Worm (Caenorhabditis elegans) whole organism, late embryonic: ENCODE data around the gene C23H3.9.

Source experiments
- C08G9.2 ChIP-seq: sonication (generic microtip); optimal IDR thresholded peaks from 2 replicates; lab custom pipeline; 2016; ENCODE audit warnings: mild to moderate bottlenecking, missing genetic modification characterization, moderate library complexity, missing compliant biosample characterization
- F13H6.1 ChIP-seq: sonication (generic microtip); optimal IDR thresholded peaks from 2 replicates; lab custom pipeline; 2016; ENCODE audit warnings: missing genetic modification characterization, missing compliant biosample characterization
- K02D7.2 ChIP-seq: sonication (generic microtip); optimal IDR thresholded peaks from 2 replicates; lab custom pipeline; 2017; ENCODE audit warnings: mild to moderate bottlenecking, missing genetic modification characterization, missing compliant biosample characterization
- T23F11.4 ChIP-seq: fragments of 200-800 bp; sonication (Bioruptor generic); optimal IDR thresholded peaks from 2 replicates; lab custom pipeline; 2018; ENCODE audit warnings: mild to moderate bottlenecking, missing genetic modification characterization, missing compliant biosample characterization
- Y22D7AL.16 ChIP-seq: sonication (generic microtip); optimal IDR thresholded peaks from 2 replicates; lab custom pipeline; 2016; ENCODE audit warnings: missing genetic modification characterization, missing compliant biosample characterization
- ahr-1 ChIP-seq: sonication (generic microtip); optimal IDR thresholded peaks from 2 replicates; lab custom pipeline; 2016; ENCODE audit warnings: missing genetic modification characterization, missing compliant biosample characterization
- ceh-19 ChIP-seq: fragments of 200-800 bp; sonication (Bioruptor generic); optimal IDR thresholded peaks from 2 replicates; lab custom pipeline; 2018; ENCODE audit warnings: mild to moderate bottlenecking, missing genetic modification characterization, missing compliant biosample characterization
- ceh-2 ChIP-seq: sonication (generic microtip); optimal IDR thresholded peaks from 2 replicates; lab custom pipeline; 2016; ENCODE audit warnings: missing genotype, missing genetic modification characterization, missing compliant biosample characterization
- ceh-24 ChIP-seq: sonication (generic microtip); optimal IDR thresholded peaks from 2 replicates; lab custom pipeline; 2016; ENCODE audit warnings: mild to moderate bottlenecking, missing genetic modification characterization, missing compliant biosample characterization
- ceh-30 ChIP-seq: fragments of 150-350 bp; optimal IDR thresholded peaks from 2 replicates; lab custom pipeline; 2014; ENCODE audit warnings: missing biosample characterization, missing genetic modification characterization
- ceh-45 ChIP-seq: fragments of 200-800 bp; sonication (Bioruptor generic); IDR thresholded peaks from 2 replicates; pipeline ENCODE4 v1.3.6; 2022; ENCODE audit warnings: missing genetic modification reagents, missing genetic modification characterization, missing compliant biosample characterization
- ceh-48 ChIP-seq: sonication (generic microtip); optimal IDR thresholded peaks from 2 replicates; lab custom pipeline; 2016; ENCODE audit warnings: missing genetic modification characterization, inconsistent platforms, missing compliant biosample characterization
- ceh-6 ChIP-seq: fragments of 200-800 bp; sonication (Bioruptor generic); optimal IDR thresholded peaks from 2 replicates; lab custom pipeline; 2018; ENCODE audit warnings: mild to moderate bottlenecking, missing genetic modification characterization, missing compliant biosample characterization
- ceh-9 ChIP-seq: sonication (generic microtip); optimal IDR thresholded peaks from 2 replicates; lab custom pipeline; 2016; ENCODE audit warnings: mild to moderate bottlenecking, missing genetic modification characterization, inconsistent platforms, missing compliant biosample characterization
- dmd-4 ChIP-seq: sonication (generic microtip); optimal IDR thresholded peaks from 2 replicates; lab custom pipeline; 2016; ENCODE audit warnings: borderline replicate concordance, missing genetic modification characterization, missing compliant biosample characterization
- dve-1 ChIP-seq: sonication (generic microtip); optimal IDR thresholded peaks from 2 replicates; lab custom pipeline; 2017; ENCODE audit warnings: antibody characterized with exemption, mild to moderate bottlenecking, missing genetic modification characterization, missing compliant biosample characterization
- elt-2 ChIP-seq: sonication (generic microtip); optimal IDR thresholded peaks from 2 replicates; lab custom pipeline; 2016; ENCODE audit warnings: missing genetic modification reagents, missing genetic modification characterization, missing compliant biosample characterization
- elt-4 ChIP-seq: sonication (generic microtip); optimal IDR thresholded peaks from 2 replicates; lab custom pipeline; 2016; ENCODE audit warnings: missing genetic modification characterization, missing compliant biosample characterization
- fax-1 ChIP-seq: sonication (generic microtip); optimal IDR thresholded peaks from 2 replicates; lab custom pipeline; 2016; ENCODE audit warnings: missing genotype, missing genetic modification characterization, missing compliant biosample characterization
- gmeb-2 ChIP-seq: sonication (generic microtip); optimal IDR thresholded peaks from 2 replicates; lab custom pipeline; 2016; ENCODE audit warnings: missing genetic modification characterization, inconsistent platforms, missing compliant biosample characterization
- hlh-13 ChIP-seq: fragments of 200-800 bp; sonication (Bioruptor generic); optimal IDR thresholded peaks from 2 replicates; lab custom pipeline; 2018; ENCODE audit warnings: mild to moderate bottlenecking, missing genetic modification characterization, missing compliant biosample characterization
- hlh-15 ChIP-seq: sonication (generic microtip); optimal IDR thresholded peaks from 2 replicates; lab custom pipeline; 2016; ENCODE audit warnings: missing genetic modification characterization, missing compliant biosample characterization
- hlh-30 ChIP-seq: sonication (generic microtip); optimal IDR thresholded peaks from 2 replicates; lab custom pipeline; 2017; ENCODE audit warnings: antibody characterized with exemption, missing genetic modification characterization, missing compliant biosample characterization; ENCODE audit not compliant: insufficient read depth
- hlh-6 ChIP-seq: sonication (generic microtip); optimal IDR thresholded peaks from 2 replicates; lab custom pipeline; 2016; ENCODE audit warnings: missing genotype, missing genetic modification characterization, missing compliant biosample characterization
- hlh-8 ChIP-seq: sonication (generic microtip); optimal IDR thresholded peaks from 2 replicates; lab custom pipeline; 2016; ENCODE audit warnings: missing genotype, missing genetic modification characterization, missing compliant biosample characterization
- lim-6 ChIP-seq: sonication (generic microtip); optimal IDR thresholded peaks from 2 replicates; lab custom pipeline; 2016; ENCODE audit warnings: missing genetic modification characterization, missing compliant biosample characterization
- madf-2 ChIP-seq: sonication (generic microtip); optimal IDR thresholded peaks from 2 replicates; lab custom pipeline; 2017; ENCODE audit warnings: missing genetic modification characterization, missing compliant biosample characterization
- mec-3 ChIP-seq: sonication (generic microtip); optimal IDR thresholded peaks from 2 replicates; lab custom pipeline; 2016; ENCODE audit warnings: borderline replicate concordance, missing genetic modification characterization, missing compliant biosample characterization
- nfya-1 ChIP-seq: sonication (generic microtip); optimal IDR thresholded peaks from 2 replicates; lab custom pipeline; 2017; ENCODE audit warnings: missing genetic modification characterization, mild to moderate bottlenecking, missing compliant biosample characterization, antibody characterized with exemption, moderate library complexity
- nhr-232 ChIP-seq: sonication (generic microtip); optimal IDR thresholded peaks from 2 replicates; lab custom pipeline; 2016; ENCODE audit warnings: missing genetic modification characterization, missing compliant biosample characterization
- pag-3 ChIP-seq: sonication (generic microtip); optimal IDR thresholded peaks from 2 replicates; lab custom pipeline; 2016; ENCODE audit warnings: missing compliant biosample characterization, missing genetic modification characterization, borderline replicate concordance
- pat-9 ChIP-seq: fragments of 200-800 bp; sonication (Bioruptor generic); optimal IDR thresholded peaks from 2 replicates; lab custom pipeline; 2018; ENCODE audit warnings: mild to moderate bottlenecking, missing genetic modification characterization, moderate library complexity, missing compliant biosample characterization
- pax-1 ChIP-seq: fragments of 150-350 bp; optimal IDR thresholded peaks from 2 replicates; lab custom pipeline; 2014; ENCODE audit warnings: missing biosample characterization, missing genetic modification characterization
- pha-4 ChIP-seq: fragments of 150-350 bp; optimal IDR thresholded peaks from 2 replicates; lab custom pipeline; 2018; ENCODE audit warnings: missing biosample characterization, missing genetic modification reagents, missing genetic modification characterization
- pqm-1 ChIP-seq: sonication (generic microtip); optimal IDR thresholded peaks from 2 replicates; lab custom pipeline; 2016; ENCODE audit warnings: missing genetic modification characterization, missing compliant biosample characterization
- pros-1 ChIP-seq: fragments of 150-350 bp; optimal IDR thresholded peaks from 2 replicates; lab custom pipeline; 2014; ENCODE audit warnings: missing biosample characterization, missing genetic modification reagents, missing genetic modification characterization
- ref-2 ChIP-seq: sonication (generic microtip); optimal IDR thresholded peaks from 2 replicates; lab custom pipeline; 2016; ENCODE audit warnings: missing genetic modification characterization, missing compliant biosample characterization
- sox-2 ChIP-seq: fragments of 200-800 bp; sonication (Bioruptor generic); IDR thresholded peaks from 2 replicates; pipeline ENCODE4 v1.3.6; 2022; ENCODE audit warnings: missing genetic modification reagents, missing genetic modification characterization, missing compliant biosample characterization
- syd-9 ChIP-seq: sonication (generic microtip); optimal IDR thresholded peaks from 2 replicates; lab custom pipeline; 2016; ENCODE audit warnings: mild to moderate bottlenecking, missing genetic modification characterization, moderate library complexity, missing compliant biosample characterization
- tbx-2 ChIP-seq: sonication (generic microtip); optimal IDR thresholded peaks from 2 replicates; lab custom pipeline; 2016; ENCODE audit warnings: missing genetic modification characterization, missing compliant biosample characterization
- tbx-7 ChIP-seq: sonication (generic microtip); optimal IDR thresholded peaks from 2 replicates; lab custom pipeline; 2016; ENCODE audit warnings: missing genotype, missing genetic modification characterization, missing compliant biosample characterization
- ttx-3 ChIP-seq: sonication (generic microtip); optimal IDR thresholded peaks from 2 replicates; lab custom pipeline; 2016; ENCODE audit warnings: missing genetic modification reagents, missing genetic modification characterization, missing compliant biosample characterization
- unc-42 ChIP-seq: sonication (generic microtip); optimal IDR thresholded peaks from 2 replicates; lab custom pipeline; 2016; ENCODE audit warnings: missing genotype, missing genetic modification characterization, missing compliant biosample characterization
- unc-86 ChIP-seq: sonication (generic microtip); optimal IDR thresholded peaks from 2 replicates; lab custom pipeline; 2016; ENCODE audit warnings: missing genetic modification characterization, missing compliant biosample characterization
- zip-5 ChIP-seq: sonication (generic microtip); optimal IDR thresholded peaks from 2 replicates; lab custom pipeline; 2016; ENCODE audit warnings: missing genetic modification characterization, missing compliant biosample characterization
- ztf-16 ChIP-seq: sonication (generic microtip); optimal IDR thresholded peaks from 2 replicates; lab custom pipeline; 2017; ENCODE audit warnings: missing genetic modification characterization, missing compliant biosample characterization

C23H3.9 gene

ce11 chrII:61013-61412 lies 18.1 kb downstream of the C23H3.9 start, which contains the start of gene C23H3.2:
TSS of gene C23H3.2 (plus strand) at chrII:61313.
- TF ChIP-seq ahr-1 (tag; lab: Kevin White, UChicago) (no peak), F13H6.1 (tag; lab: Kevin White, UChicago) (no peak), nfya-1 (tag; lab: Kevin White, UChicago) (no peak), ceh-24 (tag; lab: Kevin White, UChicago) (no peak), ref-2 (tag; lab: Kevin White, UChicago) (no peak), fax-1 (tag; lab: Kevin White, UChicago) (no peak), ceh-48 (no peak), hlh-8 (tag; lab: Kevin White, UChicago) (no peak), pag-3 (tag; lab: Kevin White, UChicago) (no peak), ceh-9 (no peak), elt-4 (tag; lab: Kevin White, UChicago) (no peak), tbx-7 (tag; lab: Kevin White, UChicago) (no peak), unc-42 (no peak), syd-9 (no peak), Y22D7AL.16 (tag; lab: Kevin White, UChicago) (no peak), ceh-6 (GFP tag; lab: Kevin White, UChicago) (no peak), hlh-13 (GFP tag; lab: Kevin White, UChicago) (no peak)

- TF ChIP-seq T23F11.4 (no peak), hlh-30 (tag; lab: Kevin White, UChicago) (no peak), nfya-1 (tag; lab: Kevin White, UChicago) (no peak), sox-2 (GFP tag; lab: Robert Waterston, UW) (no peak), tbx-2 (tag; lab: Kevin White, UChicago) (no peak), mec-3 (tag; lab: Kevin White, UChicago) (no peak), dve-1 (no peak), K02D7.2 (tag; lab: Kevin White, UChicago) (no peak), C08G9.2 (tag; lab: Kevin White, UChicago) (no peak), hlh-6 (tag; lab: Kevin White, UChicago) (no peak), syd-9 (no peak), pros-1 (no peak), nhr-232 (tag; lab: Kevin White, UChicago) (no peak), dmd-4 (no peak), ceh-45 (GFP tag; lab: Robert Waterston, UW) (no peak), unc-86 (tag; lab: Kevin White, UChicago) (no peak), hlh-15 (tag; lab: Kevin White, UChicago) (no peak), ceh-2 (tag; lab: Kevin White, UChicago) (no peak), ztf-16 (no peak)
These were observed 19.0 kb downstream of the C23H3.9 start for ce11 chrII:60049-60448.

- no peak for TF ChIP-seq pqm-1
- TF ChIP-seq ceh-45 (GFP tag; lab: Robert Waterston, UW), result no peak
- TF ChIP-seq pat-9 (tag; lab: Kevin White, UChicago), result no peak
- TF ChIP-seq ahr-1 (tag; lab: Kevin White, UChicago), result no peak
- TF ChIP-seq madf-2, result no peak
- TF ChIP-seq sox-2 (GFP tag; lab: Robert Waterston, UW), result no peak
- TF ChIP-seq unc-42, result no peak
- no peak for TF ChIP-seq gmeb-2
- no peak for TF ChIP-seq dmd-4
These were observed 21.2 kb downstream of the C23H3.9 start for ce11 chrII:57873-58272.

ce11 chrII:57370-57769 lies 21.7 kb downstream of the C23H3.9 start, which contains the start of gene ascc-1:
TSS of gene ascc-1 (plus strand) at chrII:57670.
- TF ChIP-seq zip-5 (tag; lab: Kevin White, UChicago) (no peak), elt-2 (tag; lab: Kevin White, UChicago) (no peak), ttx-3 (tag; lab: Kevin White, UChicago) (no peak), ahr-1 (tag; lab: Kevin White, UChicago) (no peak), T23F11.4 (no peak), lim-6 (tag; lab: Kevin White, UChicago) (no peak), ceh-19 (GFP tag; lab: Kevin White, UChicago) (no peak), syd-9 (no peak), hlh-13 (GFP tag; lab: Kevin White, UChicago) (no peak), madf-2 (no peak), C08G9.2 (tag; lab: Kevin White, UChicago) (no peak), dve-1 (no peak), pax-1 (tag; lab: Kevin White, UChicago) (no peak), unc-86 (tag; lab: Kevin White, UChicago) (no peak), ceh-30 (no peak), pha-4 (tag; lab: Kevin White, UChicago) (no peak), dmd-4 (no peak)
